Fruit fly (Drosophila melanogaster) whole organism, adult: ENCODE measurements around the gene lgs.

Experiments
- CG11617 ChIP-seq: fragments of 200-800 bp; sonication (Bioruptor generic); optimal IDR thresholded peaks from 2 replicates; lab custom pipeline; 2017; ENCODE audit warnings: mild to moderate bottlenecking, missing biosample characterization, missing genetic modification reagents, missing genetic modification characterization
- CG12768 ChIP-seq: fragments of 200-800 bp; sonication (Bioruptor generic); optimal IDR thresholded peaks from 2 replicates; lab custom pipeline; 2017; ENCODE audit warnings: missing biosample characterization, missing genetic modification characterization, mild to moderate bottlenecking, moderate library complexity, missing genetic modification reagents
- CG14711 ChIP-seq: fragments of 200-800 bp; sonication (Bioruptor generic); optimal IDR thresholded peaks from 2 replicates; lab custom pipeline; 2018; ENCODE audit warnings: missing biosample characterization, mild to moderate bottlenecking, missing genetic modification characterization, moderate library complexity
- CG1620 ChIP-seq: fragments of 200-800 bp; sonication (Bioruptor generic); optimal IDR thresholded peaks from 2 replicates; lab custom pipeline; 2016; ENCODE audit warnings: missing biosample characterization, missing genetic modification characterization
- CG33017 ChIP-seq: fragments of 200-800 bp; sonication (Bioruptor generic); optimal IDR thresholded peaks from 2 replicates; lab custom pipeline; 2018; ENCODE audit warnings: missing biosample characterization, mild to moderate bottlenecking, missing genetic modification characterization, moderate library complexity
- CG5204 ChIP-seq: fragments of 200-800 bp; sonication (Bioruptor generic); optimal IDR thresholded peaks from 2 replicates; lab custom pipeline; 2016; ENCODE audit warnings: missing biosample characterization, missing genetic modification characterization
- CG7045 ChIP-seq: fragments of 200-800 bp; sonication (Bioruptor generic); optimal IDR thresholded peaks from 2 replicates; lab custom pipeline; 2017; ENCODE audit warnings: missing biosample characterization, mild to moderate bottlenecking, missing genetic modification characterization
- CG7101 ChIP-seq: fragments of 200-800 bp; sonication (Bioruptor generic); optimal IDR thresholded peaks from 2 replicates; lab custom pipeline; 2018; ENCODE audit warnings: missing biosample characterization, mild to moderate bottlenecking, missing genetic modification characterization, moderate library complexity
- Clk ChIP-seq: fragments of 200-800 bp; sonication (Bioruptor generic); optimal IDR thresholded peaks from 2 replicates; lab custom pipeline; 2017; ENCODE audit warnings: missing biosample characterization, missing genetic modification characterization
- Crg-1 ChIP-seq: fragments of 200-800 bp; sonication (Bioruptor generic); optimal IDR thresholded peaks from 2 replicates; lab custom pipeline; 2016; ENCODE audit warnings: missing biosample characterization, missing genetic modification characterization
- Hr96 ChIP-seq: fragments of 200-800 bp; sonication (Bioruptor generic); optimal IDR thresholded peaks from 2 replicates; lab custom pipeline; 2016; ENCODE audit warnings: missing biosample characterization, missing genetic modification characterization
- Mnt ChIP-seq: fragments of 200-800 bp; sonication (Bioruptor generic); optimal IDR thresholded peaks from 2 replicates; lab custom pipeline; 2016; ENCODE audit warnings: missing biosample characterization, mild to moderate bottlenecking, missing genetic modification characterization
- bab1 ChIP-seq: fragments of 200-800 bp; sonication (Bioruptor generic); optimal IDR thresholded peaks from 3 replicates; lab custom pipeline; 2019; ENCODE audit warnings: missing biosample characterization, mild to moderate bottlenecking, missing genetic modification characterization, moderate library complexity
- cic ChIP-seq: fragments of 200-800 bp; sonication (Bioruptor generic); optimal IDR thresholded peaks from 2 replicates; lab custom pipeline; 2017; ENCODE audit warnings: missing biosample characterization, mild to moderate bottlenecking, missing genetic modification characterization, moderate library complexity
- cnc ChIP-seq, 2 experiments: fragments of >200 bp; optimal IDR thresholded peaks; 2 replicates each; lab custom pipeline; 2017
- kay ChIP-seq: fragments of 200-800 bp; sonication (Bioruptor generic); peaks from one replicate; lab custom pipeline; 2016; ENCODE audit warnings: missing biosample characterization, missing genetic modification characterization, borderline replicate concordance
- pad ChIP-seq: fragments of 200-800 bp; sonication (Bioruptor generic); optimal IDR thresholded peaks from 3 replicates; lab custom pipeline; 2017; ENCODE audit warnings: missing biosample characterization, missing genetic modification characterization, mild to moderate bottlenecking, moderate library complexity, missing genetic modification reagents
- tj ChIP-seq: fragments of 200-800 bp; sonication (Bioruptor generic); optimal IDR thresholded peaks from 3 replicates; lab custom pipeline; 2017; ENCODE audit warnings: missing biosample characterization, mild to moderate bottlenecking, missing genetic modification characterization, moderate library complexity
- toe ChIP-seq: fragments of 200-800 bp; sonication (Bioruptor generic); optimal IDR thresholded peaks from 2 replicates; lab custom pipeline; 2016; ENCODE audit warnings: missing biosample characterization, missing genetic modification characterization

Gene lgs

dm6 chr4:395869-396568 lies 47.7 kb downstream of the lgs start:
- TF ChIP-seq Mnt (no peak), CG33017 (tag; lab: Kevin White, UChicago) (no peak), toe (GFP tag; lab: Kevin White, UChicago) (no peak), pad (no peak), CG11617 (GFP tag; lab: Kevin White, UChicago) (no peak), CG14711 (tag; lab: Kevin White, UChicago) (no peak), kay (GFP tag; lab: Kevin White, UChicago) (no peak), CG5204 (GFP tag; lab: Kevin White, UChicago) (no peak)

- TF ChIP-seq tj (GFP tag; lab: Kevin White, UChicago) (no peak), toe (GFP tag; lab: Kevin White, UChicago) (no peak), cnc (optimal IDR thresholded peaks at IDR 0.05; lab: Kevin White, UChicago) (no peak), CG11617 (GFP tag; lab: Kevin White, UChicago) (no peak), Clk (GFP tag; lab: Kevin White, UChicago) (no peak), CG33017 (tag; lab: Kevin White, UChicago) (no peak)
Observed at dm6 chr4:395505-395868, 48.2 kb downstream of the lgs start, which contains the start of gene dati. Gene dati (minus strand): TSS chr4:395605.

dm6 chr4:394455-394854 lies 49.3 kb downstream of the lgs start:
- TF ChIP-seq CG5204 (GFP tag; lab: Kevin White, UChicago), result no peak
- no peak for TF ChIP-seq kay (GFP tag; lab: Kevin White, UChicago)
- TF ChIP-seq CG11617 (GFP tag; lab: Kevin White, UChicago), result no peak
- TF ChIP-seq tj (GFP tag; lab: Kevin White, UChicago), result no peak
- no peak for TF ChIP-seq CG1620
- TF ChIP-seq CG7045, result no peak
- no peak for TF ChIP-seq bab1 (GFP tag; lab: Kevin White, UChicago)
- no peak for TF ChIP-seq Mnt
- no peak for TF ChIP-seq CG33017 (tag; lab: Kevin White, UChicago)
- no peak for TF ChIP-seq cic
- no peak for TF ChIP-seq Hr96 (GFP tag; lab: Kevin White, UChicago)
- no peak for TF ChIP-seq pad
- TF ChIP-seq CG7101 (tag; lab: Kevin White, UChicago), result no peak
- no peak for TF ChIP-seq toe (GFP tag; lab: Kevin White, UChicago)
- no peak for TF ChIP-seq cnc (optimal IDR thresholded peaks at IDR 0.05; lab: Kevin White, UChicago)
- no peak for TF ChIP-seq CG12768 (GFP tag; lab: Kevin White, UChicago)
- TF ChIP-seq Crg-1 (GFP tag; lab: Kevin White, UChicago), result no peak

dm6 chr4:393190-393799 lies 50.4 kb downstream of the lgs start:
- TF ChIP-seq CG14711 (tag; lab: Kevin White, UChicago) (no peak), CG12768 (GFP tag; lab: Kevin White, UChicago) (no peak), CG5204 (GFP tag; lab: Kevin White, UChicago) (no peak), CG7101 (tag; lab: Kevin White, UChicago) (no peak), cnc (optimal IDR thresholded peaks at IDR 0.05; lab: Kevin White, UChicago) (no peak), cic (no peak), Crg-1 (GFP tag; lab: Kevin White, UChicago) (no peak), Mnt (no peak), pad (no peak), Clk (GFP tag; lab: Kevin White, UChicago) (no peak), CG33017 (tag; lab: Kevin White, UChicago) (no peak), Hr96 (GFP tag; lab: Kevin White, UChicago) (no peak)

DNA sequence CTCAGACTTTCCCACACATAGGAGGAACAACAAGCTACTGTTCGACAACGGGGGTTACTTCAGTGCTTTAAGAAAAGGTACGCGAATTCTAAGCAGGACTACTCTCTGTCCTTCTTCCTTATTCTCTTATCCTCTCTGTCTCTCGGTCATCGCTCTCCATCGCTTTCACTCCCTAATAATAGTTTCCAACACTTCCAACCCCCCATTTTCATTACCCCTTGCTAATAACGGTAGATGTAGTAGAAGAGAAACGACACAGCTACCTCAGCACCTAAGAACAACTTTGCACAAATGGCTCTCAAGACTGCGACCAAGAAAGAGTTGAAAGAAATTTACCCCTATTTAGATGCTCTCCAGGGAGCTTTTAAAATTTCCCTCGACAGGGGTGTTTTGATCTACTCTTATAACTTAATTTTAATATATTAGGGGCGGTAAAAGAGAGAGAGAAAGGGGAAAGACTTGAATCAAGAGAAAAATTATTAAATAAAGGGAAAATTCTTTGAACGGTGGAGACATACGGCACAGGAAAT lies 54.9 kb downstream of the lgs start:
- TF ChIP-seq pad, result peak; percentile 90
- TF ChIP-seq CG5204 (GFP tag; lab: Kevin White, UChicago), result no peak
